Worm (Caenorhabditis elegans) whole organism, L1 larva: ENCODE measurements around the gene srbc-34.

Experiments used
- ama-1 ChIP-seq: fragments of 150-350 bp; optimal IDR thresholded peaks from 2 replicates; lab custom pipeline; 2014
- sox-4 ChIP-seq: sonication (generic microtip); optimal IDR thresholded peaks from 2 replicates; lab custom pipeline; 2016; ENCODE audit warnings: missing genetic modification characterization, missing compliant biosample characterization
- unc-62 ChIP-seq: fragments of 150-350 bp; optimal IDR thresholded peaks from 2 replicates; lab custom pipeline; 2014; ENCODE audit warnings: missing biosample characterization, missing genetic modification reagents, missing genetic modification characterization

- no peak for TF ChIP-seq sox-4
- TF ChIP-seq unc-62 (GFP tag; lab: Kevin White, UChicago): no peak
- TF ChIP-seq ama-1 (lab: Kevin White, UChicago): no peak
These were observed 19.5 kb upstream of the srbc-34 start, which contains the start of gene srz-16 for ce11 chrV:20186579-20186978.
